Worm (Caenorhabditis elegans) whole organism, young adult: ENCODE data around the gene srh-297.
A peak's percentile ranks its signal among the peaks of the same experiment; 100 is the strongest.

Experiments
- D2030.7 ChIP-seq: fragments of 200-800 bp; sonication (Bioruptor generic); IDR thresholded peaks from 2 replicates; pipeline ENCODE4 v1.3.6; 2022; ENCODE audit warnings: missing genetic modification reagents, missing genetic modification characterization, missing compliant biosample characterization
- F22D6.2 ChIP-seq: sonication (generic microtip); optimal IDR thresholded peaks from 2 replicates; lab custom pipeline; 2016; ENCODE audit warnings: mild to moderate bottlenecking, missing genetic modification characterization, missing compliant biosample characterization
- F23B12.7 ChIP-seq: sonication (generic microtip); optimal IDR thresholded peaks from 2 replicates; lab custom pipeline; 2017; ENCODE audit warnings: missing genetic modification characterization, mild to moderate bottlenecking, missing compliant biosample characterization, antibody characterized with exemption, moderate library complexity; ENCODE audit not compliant: insufficient read depth
- F33H1.4 ChIP-seq: fragments of 200-800 bp; sonication (Bioruptor generic); IDR thresholded peaks from 2 replicates; pipeline ENCODE4 v1.3.6; 2022; ENCODE audit warnings: missing genetic modification reagents, missing genetic modification characterization, missing compliant biosample characterization
- F39B2.1 ChIP-seq: fragments of 200-800 bp; sonication (Bioruptor generic); IDR thresholded peaks from 2 replicates; pipeline ENCODE4 v1.3.6; 2022; ENCODE audit warnings: missing genetic modification reagents, missing genetic modification characterization, missing compliant biosample characterization
- F49E8.2 ChIP-seq: sonication (generic microtip); optimal IDR thresholded peaks from 3 replicates; lab custom pipeline; 2017; ENCODE audit warnings: missing genetic modification characterization, mild to moderate bottlenecking, missing compliant biosample characterization, antibody characterized with exemption, moderate library complexity; ENCODE audit not compliant: insufficient read depth
- F57A8.1 ChIP-seq: fragments of 200-800 bp; sonication (Bioruptor generic); optimal IDR thresholded peaks from 2 replicates; lab custom pipeline; 2018; ENCODE audit warnings: mild to moderate bottlenecking, missing genetic modification characterization, moderate library complexity, missing compliant biosample characterization
- Y79H2A.3 ChIP-seq: fragments of 200-800 bp; sonication (Bioruptor generic); conservative IDR thresholded peaks from 2 replicates; pipeline ENCODE4 v1.3.6; 2022; ENCODE audit warnings: missing genetic modification reagents, missing genetic modification characterization, missing compliant biosample characterization
- Y95B8A.8 ChIP-seq: fragments of 200-800 bp; sonication (Bioruptor generic); IDR thresholded peaks from 2 replicates; pipeline ENCODE4 v1.3.6; 2022; ENCODE audit warnings: missing genetic modification reagents, missing genetic modification characterization, missing compliant biosample characterization
- ZK185.1 ChIP-seq: sonication (generic microtip); optimal IDR thresholded peaks from 2 replicates; lab custom pipeline; 2016; ENCODE audit warnings: mild to moderate bottlenecking, missing genetic modification characterization, missing compliant biosample characterization; ENCODE audit not compliant: poor library complexity, severe bottlenecking
- ama-1 ChIP-seq, 3 experiments: fragments of 150-350 bp in 1 of 3; sonication (generic microtip) in 2 of 3; optimal IDR thresholded peaks; 2 replicates each; lab custom pipeline; 2014 to 2018; ENCODE audit warnings: missing biosample characterization in 2 of 3, missing genetic modification characterization in 2 of 3, missing genetic modification reagents in 2 of 3
- aptf-2 ChIP-seq: fragments of 200-800 bp; sonication (Bioruptor generic); conservative IDR thresholded peaks from 2 replicates; pipeline ENCODE4 v1.3.6; 2022; ENCODE audit warnings: missing genetic modification reagents, missing genetic modification characterization, missing compliant biosample characterization
- bed-1 ChIP-seq: fragments of 200-800 bp; sonication (Bioruptor generic); IDR thresholded peaks from 2 replicates; pipeline ENCODE4 v1.3.6; 2022; ENCODE audit warnings: missing genetic modification reagents, missing genetic modification characterization, missing compliant biosample characterization
- ccch-3 ChIP-seq: fragments of 200-800 bp; sonication (Bioruptor generic); optimal IDR thresholded peaks from 2 replicates; lab custom pipeline; 2018; ENCODE audit warnings: mild to moderate bottlenecking, missing genetic modification characterization, missing compliant biosample characterization
- die-1 ChIP-seq: sonication (generic microtip); optimal IDR thresholded peaks from 2 replicates; lab custom pipeline; 2016; ENCODE audit warnings: missing genotype, mild to moderate bottlenecking, missing genetic modification characterization, missing compliant biosample characterization
- dpl-1 ChIP-seq: fragments of 150-350 bp; optimal IDR thresholded peaks from 2 replicates; lab custom pipeline; 2014; ENCODE audit warnings: missing biosample characterization, missing genetic modification reagents, missing genetic modification characterization
- efl-1 ChIP-seq: fragments of 150-350 bp; optimal IDR thresholded peaks from 2 replicates; lab custom pipeline; 2014; ENCODE audit warnings: missing biosample characterization, missing genetic modification reagents, missing genetic modification characterization
- egl-44 ChIP-seq: fragments of 200-800 bp; sonication (Bioruptor generic); IDR thresholded peaks from 2 replicates; pipeline ENCODE4 v1.3.6; 2022; ENCODE audit warnings: missing genetic modification reagents, missing genetic modification characterization, missing compliant biosample characterization
- ets-4 ChIP-seq: fragments of 200-800 bp; sonication (Bioruptor generic); optimal IDR thresholded peaks from 2 replicates; lab custom pipeline; 2018; ENCODE audit warnings: mild to moderate bottlenecking, missing genetic modification characterization, missing compliant biosample characterization
- him-1 ChIP-seq: sonication (generic microtip); optimal IDR thresholded peaks from 2 replicates; lab custom pipeline; 2016; ENCODE audit warnings: missing genotype, missing genetic modification reagents, missing genetic modification characterization, missing compliant biosample characterization
- let-607 ChIP-seq, 2 experiments: fragments of 200-800 bp in 1 of 2; sonication (Bioruptor generic) in 1 of 2; sonication (generic microtip) in 1 of 2; optimal IDR thresholded peaks; 2 replicates each; lab custom pipeline; 2016 to 2018; ENCODE audit warnings: mild to moderate bottlenecking in 2 of 2, missing compliant biosample characterization in 2 of 2, missing genetic modification characterization in 2 of 2, moderate library complexity in 2 of 2, missing genotype in 1 of 2
- madf-3 ChIP-seq: fragments of 200-800 bp; sonication (Bioruptor generic); IDR thresholded peaks from 2 replicates; pipeline ENCODE4 v1.3.6; 2022; ENCODE audit warnings: missing genetic modification reagents, missing genetic modification characterization, missing compliant biosample characterization
- madf-6 ChIP-seq: fragments of 200-800 bp; sonication (Bioruptor generic); IDR thresholded peaks from 2 replicates; pipeline ENCODE4 v1.3.6; 2022; ENCODE audit warnings: missing genetic modification reagents, missing genetic modification characterization, missing compliant biosample characterization
- mel-28 ChIP-seq: sonication (generic microtip); optimal IDR thresholded peaks from 2 replicates; lab custom pipeline; 2016; ENCODE audit warnings: borderline replicate concordance, mild to moderate bottlenecking, missing genetic modification characterization, missing compliant biosample characterization
- nhr-120 ChIP-seq: fragments of 200-800 bp; sonication (Bioruptor generic); IDR thresholded peaks from 2 replicates; pipeline ENCODE4 v1.3.6; 2022; ENCODE audit warnings: missing genetic modification characterization, missing compliant biosample characterization
- rpc-1 ChIP-seq, 2 experiments: fragments of 150-350 bp in 1 of 2; sonication (generic microtip) in 1 of 2; optimal IDR thresholded peaks; 2 replicates each; lab custom pipeline; 2014 to 2018; ENCODE audit warnings: missing biosample characterization in 1 of 2, missing genetic modification characterization in 1 of 2, missing genetic modification reagents in 1 of 2, missing genotype in 1 of 2
- snpc-3.4 ChIP-seq: sonication (generic microtip); optimal IDR thresholded peaks from 2 replicates; lab custom pipeline; 2017; ENCODE audit warnings: missing genetic modification characterization, mild to moderate bottlenecking, missing compliant biosample characterization, antibody characterized with exemption, moderate library complexity, missing genotype, missing genetic modification reagents
- snpc-4 ChIP-seq, 5 experiments: fragments of 150-350 bp in 1 of 5; sonication (generic microtip) in 4 of 5; optimal IDR thresholded peaks; 2 replicates each; lab custom pipeline; 2014 to 2018; ENCODE audit warnings: missing genetic modification characterization in 5 of 5, missing biosample characterization in 3 of 5, antibody characterized with exemption in 2 of 5, mild to moderate bottlenecking in 2 of 5, missing compliant biosample characterization in 2 of 5, missing genotype in 2 of 5, moderate library complexity in 2 of 5, missing genetic modification reagents in 1 of 5
- tbx-9 ChIP-seq: sonication (generic microtip); optimal IDR thresholded peaks from 2 replicates; lab custom pipeline; 2016; ENCODE audit warnings: borderline replicate concordance, missing genetic modification characterization, inconsistent platforms, missing compliant biosample characterization
- unc-130 ChIP-seq: sonication (generic microtip); optimal IDR thresholded peaks from 2 replicates; lab custom pipeline; 2016; ENCODE audit warnings: missing genetic modification reagents, missing genetic modification characterization, missing compliant biosample characterization
- xnd-1 ChIP-seq: sonication (generic microtip); optimal IDR thresholded peaks from 2 replicates; lab custom pipeline; 2016; ENCODE audit warnings: missing genotype, missing genetic modification reagents, missing genetic modification characterization, missing compliant biosample characterization
- zfh-2 ChIP-seq: fragments of 200-800 bp; sonication (Bioruptor generic); conservative IDR thresholded peaks from 2 replicates; pipeline ENCODE4 v1.3.6; 2022; ENCODE audit warnings: missing genetic modification reagents, missing genetic modification characterization, missing compliant biosample characterization
- ztf-22 ChIP-seq: fragments of 200-800 bp; sonication (Bioruptor generic); optimal IDR thresholded peaks from 2 replicates; lab custom pipeline; 2018; ENCODE audit warnings: mild to moderate bottlenecking, missing genetic modification characterization, moderate library complexity, missing compliant biosample characterization
- ztf-26 ChIP-seq: sonication (generic microtip); optimal IDR thresholded peaks from 2 replicates; lab custom pipeline; 2017; ENCODE audit warnings: missing genetic modification characterization, missing compliant biosample characterization
- ztf-6 ChIP-seq: fragments of 200-800 bp; sonication (Bioruptor generic); IDR thresholded peaks from 2 replicates; pipeline ENCODE4 v1.3.6; 2022; ENCODE audit warnings: missing genetic modification reagents, missing genetic modification characterization, missing compliant biosample characterization

Gene srh-297

DNA sequence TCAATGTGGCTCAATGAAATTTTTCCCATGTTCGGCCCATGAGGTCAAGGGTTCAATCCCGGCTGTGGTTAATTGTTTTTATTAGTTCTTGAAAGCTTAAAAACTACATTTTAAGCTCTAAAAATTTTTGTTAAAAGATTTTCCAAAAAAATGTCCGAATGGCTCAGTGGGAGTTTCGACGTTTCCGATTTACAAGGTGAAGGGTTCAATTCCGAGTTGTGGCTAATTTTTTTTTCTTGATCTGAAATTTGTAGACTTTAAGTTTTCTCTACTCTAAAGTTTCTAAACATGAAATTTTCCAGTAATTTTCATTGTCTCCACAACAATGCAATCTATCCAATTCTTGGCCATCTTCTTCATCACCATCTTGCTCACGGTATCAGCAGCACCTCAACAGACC, 32.2 kb upstream of the srh-297 start, which contains the start of gene F02E11.2:
Gene F02E11.2 (plus strand): TSS at position 301 of the 400 bp plus-strand sequence.
- TF ChIP-seq F49E8.2 (tag; lab: Kevin White, UChicago) (no peak), ccch-3 (GFP tag; lab: Kevin White, UChicago) (no peak), F57A8.1 (GFP tag; lab: Kevin White, UChicago) (no peak), rpc-1 (optimal IDR thresholded peaks at IDR 0.05; lab: Kevin White, UChicago) (no peak), rpc-1 (tag; optimal IDR thresholded peaks at IDR 0.05; lab: Kevin White, UChicago) (peak; percentile 33)

ce11 chrII:3259254-3259653, 28.9 kb upstream of the srh-297 start, which contains the start of gene gcy-19:
Gene gcy-19 (minus strand): TSS chrII:3259354.
- TF ChIP-seq let-607 (tag; optimal IDR thresholded peaks at IDR 0.05; lab: Kevin White, UChicago) (no peak), ZK185.1 (tag; lab: Kevin White, UChicago) (no peak), madf-3 (GFP tag; lab: Robert Waterston, UW) (no peak), mel-28 (tag; lab: Kevin White, UChicago) (no peak), D2030.7 (GFP tag; lab: Robert Waterston, UW) (no peak), aptf-2 (GFP tag; lab: Robert Waterston, UW) (no peak), xnd-1 (tag; lab: Kevin White, UChicago) (no peak), die-1 (no peak), egl-44 (GFP tag; lab: Robert Waterston, UW) (no peak), F49E8.2 (tag; lab: Kevin White, UChicago) (no peak)

DNA sequence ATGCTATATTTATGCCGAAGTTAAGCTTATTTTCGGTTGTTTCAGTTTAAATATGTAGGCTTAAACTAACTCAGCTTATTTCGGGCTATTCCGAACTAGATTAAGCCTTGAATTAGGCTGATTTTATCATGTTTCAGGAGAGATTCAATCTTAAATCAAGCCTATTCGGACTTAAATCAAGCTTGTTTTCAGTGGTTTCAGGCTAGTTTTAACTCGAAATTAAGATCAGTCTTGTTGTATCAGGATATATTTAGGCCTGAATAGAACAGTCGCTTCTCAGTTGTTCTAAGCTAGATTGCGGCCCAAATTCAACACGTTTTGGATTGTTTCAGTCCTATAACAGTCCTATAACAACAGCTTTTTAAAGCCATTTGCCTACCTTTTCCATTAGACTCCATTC, 21.5 kb upstream of the srh-297 start:
- TF ChIP-seq ztf-22 (GFP tag; lab: Kevin White, UChicago), result no peak
- TF ChIP-seq xnd-1 (tag; lab: Kevin White, UChicago), result no peak
- no peak for TF ChIP-seq unc-130
- TF ChIP-seq ztf-26 (tag; lab: Kevin White, UChicago), result no peak
- TF ChIP-seq ets-4, result no peak
- TF ChIP-seq mel-28 (tag; lab: Kevin White, UChicago), result no peak
- TF ChIP-seq snpc-4 (GFP tag; optimal IDR thresholded peaks at IDR 0.05; lab: Kevin White, UChicago), result no peak
- no peak for TF ChIP-seq snpc-4 (tag; optimal IDR thresholded peaks at IDR 0.05; lab: Kevin White, UChicago)
- TF ChIP-seq him-1, result no peak
- TF ChIP-seq F22D6.2 (tag; lab: Kevin White, UChicago), result no peak
- no peak for TF ChIP-seq Y95B8A.8 (GFP tag; lab: Robert Waterston, UW)

DNA sequence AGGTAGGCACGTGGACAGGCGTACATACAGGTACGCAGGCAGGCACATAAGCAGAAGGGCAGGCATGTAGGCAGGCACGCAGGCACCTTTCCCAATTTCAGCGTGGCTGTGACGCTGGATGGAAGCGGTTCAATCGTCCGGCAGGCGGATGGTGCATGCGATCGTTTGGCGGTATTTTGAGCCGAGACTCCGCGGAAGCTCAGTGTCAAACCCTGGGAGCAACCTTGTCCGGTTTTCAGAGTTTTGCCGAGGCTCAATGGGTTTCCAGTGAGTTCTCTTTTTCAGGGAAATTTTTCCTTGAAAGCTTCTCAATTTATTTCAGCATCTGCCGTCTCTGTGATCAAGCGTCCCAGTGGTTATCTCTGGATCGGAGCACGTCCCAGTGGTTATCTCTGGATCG, 19.9 kb upstream of the srh-297 start:
- no peak for TF ChIP-seq nhr-120 (GFP tag; lab: Robert Waterston, UW)
- TF ChIP-seq zfh-2 (GFP tag; lab: Robert Waterston, UW), result peak; percentile 74
- TF ChIP-seq, all 124 proteins: peak for 1

ce11 chrII:3249406-3249805, 19.1 kb upstream of the srh-297 start, which contains the start of gene clec-124:
Gene clec-124 (plus strand): TSS chrII:3249706.
- TF ChIP-seq ama-1 (optimal IDR thresholded peaks at IDR 0.05; lab: Kevin White, UChicago) (no peak), ama-1 (GFP tag; optimal IDR thresholded peaks at IDR 0.05; lab: Kevin White, UChicago) (no peak)

- TF ChIP-seq F39B2.1 (GFP tag; lab: Robert Waterston, UW) (no peak), madf-6 (peak; percentile 88), ztf-6 (no peak), tbx-9 (tag; lab: Kevin White, UChicago) (no peak), Y79H2A.3 (no peak), dpl-1 (peak; percentile 58), efl-1 (GFP tag; lab: Kevin White, UChicago) (peak; percentile 90), F23B12.7 (tag; lab: Kevin White, UChicago) (no peak), madf-3 (GFP tag; lab: Robert Waterston, UW) (no peak), F49E8.2 (tag; lab: Kevin White, UChicago) (no peak), bed-1 (GFP tag; lab: Robert Waterston, UW) (no peak), snpc-3.4 (tag; lab: Kevin White, UChicago) (peak; percentile 13), F33H1.4 (GFP tag; lab: Robert Waterston, UW) (0 out of 2 replicates have a peak, but pooled peaks have one; percentile 24), xnd-1 (tag; lab: Kevin White, UChicago) (peak; percentile 77), let-607 (tag; optimal IDR thresholded peaks at IDR 0.05; lab: Kevin White, UChicago) (no peak)
These were observed 17.9 kb upstream of the srh-297 start, which contains the start of the genes fbxc-50 and C17F4.2 for ce11 chrII:3248043-3248718. Gene fbxc-50 (minus strand): TSS chrII:3248123. Gene C17F4.2 (plus strand): TSS chrII:3248668.
